Fruit fly (Drosophila melanogaster): ENCODE data around the gene CG14712.

DNA sequence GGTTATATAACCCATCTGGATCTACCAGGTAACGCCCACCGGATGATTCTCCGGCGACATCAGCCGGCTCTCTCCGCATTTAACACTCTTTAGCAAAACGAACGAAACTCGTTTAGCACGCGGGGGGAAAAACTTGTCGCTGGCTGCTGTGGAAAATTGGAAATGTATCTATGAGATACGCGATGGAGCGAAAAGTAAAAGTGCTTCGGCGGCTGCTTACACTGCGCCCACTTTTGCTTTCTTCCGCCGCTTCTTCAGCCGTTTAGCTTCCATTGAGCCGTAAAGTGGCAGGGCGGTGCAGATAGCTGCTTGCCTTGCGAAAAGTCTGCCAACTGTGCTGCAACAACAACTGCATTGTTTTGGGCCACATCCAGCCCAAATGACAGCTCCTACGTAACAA, 32.6 kb downstream of the CG14712 start:
- TF ChIP-seq CG11617 (GFP tag; optimal IDR thresholded peaks at IDR 0.05) = no peak
- TF ChIP-seq cnc (optimal IDR thresholded peaks at IDR 0.05) = no peak
